Worm (Caenorhabditis elegans) whole organism, young adult: ENCODE results near the gene acr-25.

ENCODE experiments used
- nfya-1 ChIP-seq: sonication (generic microtip); optimal IDR thresholded peaks from 2 replicates; lab custom pipeline; 2017; ENCODE audit warnings: antibody characterized with exemption, missing compliant biosample characterization, missing genetic modification characterization, borderline replicate concordance; ENCODE audit not compliant: insufficient read depth
- ztf-26 ChIP-seq: sonication (generic microtip); optimal IDR thresholded peaks from 2 replicates; lab custom pipeline; 2017; ENCODE audit warnings: missing genetic modification characterization, missing compliant biosample characterization

DNA sequence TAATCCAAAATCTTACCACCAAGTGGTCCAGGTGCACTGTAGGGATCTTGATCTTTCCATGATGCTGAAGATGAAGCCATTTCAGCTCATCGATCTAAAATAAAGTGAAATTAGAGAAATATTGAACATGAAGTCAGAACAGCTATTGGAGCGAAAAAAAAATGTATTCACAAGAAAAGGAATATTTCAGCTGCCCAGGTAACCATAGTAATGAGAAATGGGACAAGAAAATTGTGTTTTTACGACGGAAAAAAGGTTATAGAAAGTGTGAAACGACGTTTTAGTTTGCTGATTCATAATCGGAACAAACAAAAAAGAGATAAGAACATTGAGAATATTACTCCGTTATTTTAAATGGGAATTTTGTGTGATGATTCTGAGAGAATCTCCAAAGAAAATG, 9.0 kb downstream of the acr-25 start, which contains the start of gene Y73B6BL.27:
- TF ChIP-seq ztf-26 (tag; lab: Kevin White, UChicago) = no peak
- TF ChIP-seq nfya-1 = no peak
